Fruit fly (Drosophila melanogaster): ENCODE results near the gene CG5885.

CG5885 gene

dm6 chr2L:9954119-9954518 lies 36.0 kb upstream of the CG5885 start, which contains the start of the genes CG13126 and CG4709 (continued):
- TF ChIP-seq nom (GFP tag; optimal IDR thresholded peaks at IDR 0.05) (peak; percentile 85), MTF-1 (GFP tag; optimal IDR thresholded peaks at IDR 0.05; ENCODE audit: borderline replicate concordance) (peak; percentile 67), Ets97D (GFP tag; optimal IDR thresholded peaks at IDR 0.05) (peak; percentile 61), kay (GFP tag; optimal IDR thresholded peaks at IDR 0.05) (peak; percentile 82), CG18764 (GFP tag; optimal IDR thresholded peaks at IDR 0.05) (peak; percentile 86), CG31365 (tag; optimal IDR thresholded peaks at IDR 0.05) (peak; percentile 41), wor (GFP tag; IDR thresholded peaks at IDR 0.05) (peak; percentile 64), ttk (GFP tag; IDR thresholded peaks at IDR 0.05) (peak; percentile 89), ems (GFP tag; optimal IDR thresholded peaks at IDR 0.05) (peak; percentile 29), tgo (GFP tag; IDR thresholded peaks at IDR 0.05) (peak; percentile 91), Nf-YA (GFP tag; IDR thresholded peaks at IDR 0.05) (peak; percentile 71), CG11723 (GFP tag; optimal IDR thresholded peaks at IDR 0.05) (peak; percentile 74), gsb (GFP tag; IDR thresholded peaks at IDR 0.05) (peak; percentile 68), Vsx1 (GFP tag; optimal IDR thresholded peaks at IDR 0.05) (peak; percentile 86), H2.0 (GFP tag; IDR thresholded peaks at IDR 0.05) (peak; percentile 82), pum (GFP tag; optimal IDR thresholded peaks at IDR 0.05) (peak; percentile 40), CG12769 (tag; optimal IDR thresholded peaks at IDR 0.05) (no peak), CG5245 (GFP tag; optimal IDR thresholded peaks at IDR 0.05) (peak; percentile 77), CG9876 (GFP tag; optimal IDR thresholded peaks at IDR 0.05) (no peak), CG10267 (tag; optimal IDR thresholded peaks at IDR 0.05) (peak; percentile 99), ham (GFP tag; IDR thresholded peaks at IDR 0.05) (no peak), CG1832 (GFP tag; optimal IDR thresholded peaks at IDR 0.05) (no peak), phol (tag; optimal IDR thresholded peaks at IDR 0.05) (peak; percentile 96), onecut (GFP tag; IDR thresholded peaks at IDR 0.05) (peak; percentile 71), Meics (GFP tag; optimal IDR thresholded peaks at IDR 0.05) (peak; percentile 93), shn (GFP tag; optimal IDR thresholded peaks at IDR 0.05) (no peak), fd96Cb (tag; optimal IDR thresholded peaks at IDR 0.05) (peak; percentile 91), Mes4 (GFP tag; optimal IDR thresholded peaks at IDR 0.05) (no peak), Dfd (GFP tag; optimal IDR thresholded peaks at IDR 0.05) (no peak), dan (GFP tag; IDR thresholded peaks at IDR 0.05) (no peak), ewg (GFP tag; optimal IDR thresholded peaks at IDR 0.05) (peak; percentile 74), CG9215 (GFP tag; IDR thresholded peaks at IDR 0.05) (peak; percentile 85), CG7786 (GFP tag; optimal IDR thresholded peaks at IDR 0.05) (peak; percentile 9), mld (GFP tag; IDR thresholded peaks at IDR 0.05; ENCODE audit: partially characterized antibody) (no peak), CG10321 (GFP tag; IDR thresholded peaks at IDR 0.05) (peak; percentile 58), gcm2 (GFP tag; optimal IDR thresholded peaks at IDR 0.05) (no peak), CG9817 (tag; optimal IDR thresholded peaks at IDR 0.05) (peak; percentile 84), Lhr (GFP tag; optimal IDR thresholded peaks at IDR 0.05) (peak; percentile 79), so (GFP tag; IDR thresholded peaks at IDR 0.05) (peak; percentile 77; the same call in 2 of the 3 replicates), tup (GFP tag; optimal IDR thresholded peaks at IDR 0.05) (peak; percentile 56), CG12071 (GFP tag; optimal IDR thresholded peaks at IDR 0.05) (peak; percentile 29), knrl (GFP tag; IDR thresholded peaks at IDR 0.05; ENCODE audit: partially characterized antibody) (no peak), CG30431 (GFP tag; optimal IDR thresholded peaks at IDR 0.05) (peak; percentile 71), CG4617 (GFP tag; optimal IDR thresholded peaks at IDR 0.05; ENCODE audit: borderline replicate concordance) (peak; percentile 85), Rx (GFP tag; IDR thresholded peaks at IDR 0.05) (peak; percentile 60), HmgD (GFP tag; optimal IDR thresholded peaks at IDR 0.05) (no peak), CG10462 (GFP tag; optimal IDR thresholded peaks at IDR 0.05) (peak; percentile 73), Hey (tag; optimal IDR thresholded peaks at IDR 0.05) (no peak), al (GFP tag; IDR thresholded peaks at IDR 0.05) (peak; percentile 78), Xrp1 (GFP tag; IDR thresholded peaks at IDR 0.05) (peak; percentile 97), Oli (tag; optimal IDR thresholded peaks at IDR 0.05) (peak; percentile 92)
